Worm (Caenorhabditis elegans): ENCODE data around the gene C44B11.6.

C44B11.6 gene

ce11 chrIII:3119972-3120371 is 33.0 kb upstream of the C44B11.6 start:
- TF ChIP-seq zip-4 (GFP tag; optimal IDR thresholded peaks at IDR 0.05): no peak
- TF ChIP-seq lsy-2 (tag; optimal IDR thresholded peaks at IDR 0.05): no peak
- peak; percentile 53 for TF ChIP-seq elt-2 (tag; optimal IDR thresholded peaks at IDR 0.05)
- TF ChIP-seq jun-1 (tag; optimal IDR thresholded peaks at IDR 0.05): no peak
- no peak for TF ChIP-seq zag-1 (tag; optimal IDR thresholded peaks at IDR 0.05)
- no peak for TF ChIP-seq blmp-1 (tag; optimal IDR thresholded peaks at IDR 0.05)
- no peak for TF ChIP-seq pag-3 (tag; optimal IDR thresholded peaks at IDR 0.05; ENCODE audit: borderline replicate concordance, insufficient read depth)
- TF ChIP-seq ceh-63 (GFP tag; optimal IDR thresholded peaks at IDR 0.05): no peak
- TF ChIP-seq nhr-90 (tag; optimal IDR thresholded peaks at IDR 0.05; ENCODE audit: poor library complexity): no peak
- no peak for TF ChIP-seq efl-3 (GFP tag; optimal IDR thresholded peaks at IDR 0.05)
- no peak for TF ChIP-seq unc-62 (GFP tag; optimal IDR thresholded peaks at IDR 0.05)
- no peak for TF ChIP-seq sptf-1 (tag; optimal IDR thresholded peaks at IDR 0.05)
- TF ChIP-seq efl-1 (optimal IDR thresholded peaks at IDR 0.05): no peak
- peak in 1 of 2 experiments; percentile 3 for TF ChIP-seq efl-1 (GFP tag; optimal IDR thresholded peaks at IDR 0.05 in 1 of 2)
- peak in 1 of 2 experiments; percentile 18 for TF ChIP-seq lin-35 (GFP tag; optimal IDR thresholded peaks at IDR 0.05)
- TF ChIP-seq nhr-12 (tag; optimal IDR thresholded peaks at IDR 0.05): no peak
- TF ChIP-seq fkh-8 (tag; optimal IDR thresholded peaks at IDR 0.05): peak; percentile 59
- no peak for TF ChIP-seq hpl-2 (GFP tag; optimal IDR thresholded peaks at IDR 0.05)

ce11 chrIII:3124209-3124786 is 28.6 kb upstream of the C44B11.6 start:
- no peak for TF ChIP-seq elt-2 (tag; optimal IDR thresholded peaks at IDR 0.05)
- no peak for TF ChIP-seq F16B12.6 (tag; optimal IDR thresholded peaks at IDR 0.05)
- no peak for TF ChIP-seq nhr-28 (tag; optimal IDR thresholded peaks at IDR 0.05)
- no peak for TF ChIP-seq dsc-1 (tag; optimal IDR thresholded peaks at IDR 0.05)
- TF ChIP-seq unc-30 (tag; optimal IDR thresholded peaks at IDR 0.05): no peak
- TF ChIP-seq vab-15 (tag; optimal IDR thresholded peaks at IDR 0.05): no peak
- no peak for TF ChIP-seq sox-4 (tag; optimal IDR thresholded peaks at IDR 0.05)
- TF ChIP-seq snu-23 (GFP tag; optimal IDR thresholded peaks at IDR 0.05): no peak
- TF ChIP-seq skn-1 (tag; optimal IDR thresholded peaks at IDR 0.05): no peak

- TF ChIP-seq zag-1 (tag; optimal IDR thresholded peaks at IDR 0.05) (no peak), elt-2 (tag; optimal IDR thresholded peaks at IDR 0.05) (no peak), ceh-8 (GFP tag; optimal IDR thresholded peaks at IDR 0.05) (no peak), dsc-1 (tag; optimal IDR thresholded peaks at IDR 0.05) (no peak), alr-1 (tag; optimal IDR thresholded peaks at IDR 0.05; ENCODE audit: borderline replicate concordance) (no peak), aha-1 (tag; optimal IDR thresholded peaks at IDR 0.05) (no peak), blmp-1 (tag; optimal IDR thresholded peaks at IDR 0.05) (no peak), ceh-82 (tag; optimal IDR thresholded peaks at IDR 0.05) (no peak), hpl-2 (GFP tag; optimal IDR thresholded peaks at IDR 0.05) (no peak), ets-5 (GFP tag; IDR thresholded peaks at IDR 0.05) (no peak), egl-27 (tag; optimal IDR thresholded peaks at IDR 0.05) (no peak), unc-86 (tag; optimal IDR thresholded peaks at IDR 0.05) (no peak), aly-2 (tag; optimal IDR thresholded peaks at IDR 0.05) (no peak), irx-1 (tag; optimal IDR thresholded peaks at IDR 0.05) (no peak), nhr-90 (tag; optimal IDR thresholded peaks at IDR 0.05; ENCODE audit: poor library complexity) (no peak), egl-13 (tag; optimal IDR thresholded peaks at IDR 0.05) (no peak), dpl-1 (GFP tag; optimal IDR thresholded peaks at IDR 0.05) (no peak), fkh-10 (GFP tag; optimal IDR thresholded peaks at IDR 0.05) (no peak), ztf-4 (tag; optimal IDR thresholded peaks at IDR 0.05) (no peak)
Measured at ce11 chrIII:3127074-3127596, 25.8 kb upstream of the C44B11.6 start, which contains the start of gene nipa-1. TSS of gene nipa-1 (minus strand) at chrIII:3127124.

All from whole organism, L1 larva.